Worm (Caenorhabditis elegans) whole organism, L4 larva: ENCODE results near the gene dgk-2.

ENCODE experiments used
- F49E8.2 ChIP-seq: sonication (generic microtip); optimal IDR thresholded peaks from 2 replicates; lab custom pipeline; 2016; ENCODE audit warnings: missing compliant biosample characterization, mild to moderate bottlenecking, missing genetic modification characterization, borderline replicate concordance
- ama-1 ChIP-seq: fragments of 150-350 bp; optimal IDR thresholded peaks from 2 replicates; lab custom pipeline; 2014; ENCODE audit warnings: inconsistent platforms, mixed read lengths
- egl-27 ChIP-seq: sonication (generic microtip); optimal IDR thresholded peaks from 3 replicates; lab custom pipeline; 2017; ENCODE audit warnings: missing biosample characterization, missing genetic modification reagents, missing genetic modification characterization
- mxl-3 ChIP-seq: fragments of 200-800 bp; sonication (Bioruptor generic); optimal IDR thresholded peaks from 2 replicates; lab custom pipeline; 2018; ENCODE audit warnings: mild to moderate bottlenecking, missing genetic modification characterization, missing compliant biosample characterization
- nhr-10 ChIP-seq: fragments of 150-350 bp; optimal IDR thresholded peaks from 2 replicates; lab custom pipeline; 2014; ENCODE audit warnings: missing biosample characterization, missing genetic modification characterization
- nhr-11 ChIP-seq: fragments of 150-350 bp; optimal IDR thresholded peaks from 2 replicates; lab custom pipeline; 2014; ENCODE audit warnings: missing biosample characterization, missing genetic modification characterization
- nhr-237 ChIP-seq: sonication (generic microtip); optimal IDR thresholded peaks from 2 replicates; lab custom pipeline; 2017; ENCODE audit warnings: missing biosample characterization, missing genetic modification characterization
- nhr-25 ChIP-seq: sonication (generic microtip); optimal IDR thresholded peaks from 2 replicates; lab custom pipeline; 2017; ENCODE audit warnings: missing genetic modification characterization, mild to moderate bottlenecking, missing compliant biosample characterization, antibody characterized with exemption, moderate library complexity, borderline replicate concordance; ENCODE audit not compliant: insufficient read depth
- nhr-77 ChIP-seq: fragments of 150-350 bp; optimal IDR thresholded peaks from 2 replicates; lab custom pipeline; 2014; ENCODE audit warnings: missing biosample characterization, missing genetic modification characterization
- zag-1 ChIP-seq: fragments of 150-350 bp; optimal IDR thresholded peaks from 2 replicates; lab custom pipeline; 2014; ENCODE audit warnings: missing biosample characterization, missing genetic modification characterization
- zip-2 ChIP-seq: fragments of 150-350 bp; optimal IDR thresholded peaks from 2 replicates; lab custom pipeline; 2014; ENCODE audit warnings: missing biosample characterization, missing genetic modification characterization

ce11 chrX:4532160-4532741, 28.1 kb upstream of the dgk-2 start, which contains the start of gene nhr-35:
- TF ChIP-seq ama-1 (lab: Kevin White, UChicago), result no peak
- no peak for TF ChIP-seq zip-2 (tag; lab: Kevin White, UChicago)
- no peak for TF ChIP-seq F49E8.2 (tag; lab: Kevin White, UChicago)
- TF ChIP-seq nhr-11 (tag; lab: Kevin White, UChicago), result peak; percentile 70
- no peak for TF ChIP-seq nhr-10
- TF ChIP-seq zag-1 (tag; lab: Kevin White, UChicago), result no peak
- TF ChIP-seq nhr-77 (tag; lab: Kevin White, UChicago), result peak; percentile 80
- no peak for TF ChIP-seq nhr-237 (tag; lab: Kevin White, UChicago)
- TF ChIP-seq mxl-3 (GFP tag; lab: Kevin White, UChicago), result peak; percentile 100
- TF ChIP-seq egl-27 (tag; lab: Kevin White, UChicago), result no peak
- TF ChIP-seq nhr-25 (tag; lab: Kevin White, UChicago), result no peak
